Fruit fly (Drosophila melanogaster): ENCODE results near the gene eff.
A peak's percentile ranks its signal among the peaks of the same experiment; 100 is the strongest.

Gene eff

DNA sequence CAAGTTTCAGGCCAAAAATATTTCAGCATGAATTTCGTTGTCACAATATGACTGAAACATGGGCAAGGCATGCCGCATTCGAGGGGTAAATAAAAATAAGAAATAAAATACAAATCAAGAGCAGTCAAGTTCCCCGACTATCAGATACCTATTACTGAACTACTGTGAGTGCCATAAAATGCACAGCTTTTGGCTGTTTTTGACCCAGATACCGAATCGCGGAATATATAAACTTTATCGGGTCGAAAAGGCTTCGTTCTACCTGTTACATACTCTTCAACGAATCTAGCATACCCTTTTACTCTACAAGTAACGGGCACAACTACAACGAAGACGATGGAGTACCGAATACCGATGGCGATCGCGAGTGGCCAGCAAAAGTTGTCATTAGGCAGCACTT lies 34.3 kb downstream of the eff start (continued):
- TF ChIP-seq bbx (GFP tag; IDR thresholded peaks at IDR 0.05; ENCODE audit: partially characterized antibody), result peak; percentile 40; the same call in 1 of the 2 replicates
- peak; percentile 73 for TF ChIP-seq CG3847 (GFP tag; IDR thresholded peaks at IDR 0.05)
- peak; percentile 5 for TF ChIP-seq Mad (GFP tag; optimal IDR thresholded peaks at IDR 0.05)
- TF ChIP-seq CG6689 (GFP tag; IDR thresholded peaks at IDR 0.05), result peak; percentile 70
- peak; percentile 29 for TF ChIP-seq CG12155 (GFP tag; optimal IDR thresholded peaks at IDR 0.05)
- peak; percentile 52; the same call in 1 of the 2 replicates for TF ChIP-seq ato (GFP tag; IDR thresholded peaks at IDR 0.05; ENCODE audit: partially characterized antibody)
- TF ChIP-seq CG18599 (GFP tag; optimal IDR thresholded peaks at IDR 0.05), result peak; percentile 63
- peak; percentile 76 for TF ChIP-seq Ada2b (GFP tag; IDR thresholded peaks at IDR 0.05)
- no peak for TF ChIP-seq h (optimal IDR thresholded peaks at IDR 0.05)
- peak; percentile 27 for TF ChIP-seq CG10209 (GFP tag; optimal IDR thresholded peaks at IDR 0.05)
- no peak for TF ChIP-seq CG6254 (GFP tag; optimal IDR thresholded peaks at IDR 0.05)
- TF ChIP-seq CG13894 (tag; optimal IDR thresholded peaks at IDR 0.05), result no peak
- TF ChIP-seq luna (GFP tag; optimal IDR thresholded peaks at IDR 0.05), result no peak
- peak; percentile 53 for TF ChIP-seq CG13624 (GFP tag; optimal IDR thresholded peaks at IDR 0.05)
- peak; percentile 72 for TF ChIP-seq Aef1 (GFP tag; IDR thresholded peaks at IDR 0.05)
- peak; percentile 28 for TF ChIP-seq CrebB (tag; optimal IDR thresholded peaks at IDR 0.05)
- TF ChIP-seq Hmx (GFP tag; optimal IDR thresholded peaks at IDR 0.05), result no peak
- peak; percentile 54 for TF ChIP-seq CoRest (tag; optimal IDR thresholded peaks at IDR 0.05)
- TF ChIP-seq slbo (GFP tag; IDR thresholded peaks at IDR 0.05), result peak; percentile 83
- peak; percentile 73 for TF ChIP-seq CG11247 (GFP tag; IDR thresholded peaks at IDR 0.05)
- peak; percentile 32 for TF ChIP-seq CG8944 (GFP tag; optimal IDR thresholded peaks at IDR 0.05)
- TF ChIP-seq CG8388 (GFP tag; optimal IDR thresholded peaks at IDR 0.05), result peak; percentile 18
- TF ChIP-seq lov (optimal IDR thresholded peaks at IDR 0.05), result no peak
- no peak for TF ChIP-seq lov (GFP tag; IDR thresholded peaks at IDR 0.05)
- TF ChIP-seq gce (GFP tag; IDR thresholded peaks at IDR 0.05), result peak; percentile 59; the same call in 1 of the 3 replicates
- peak; percentile 60; the same call in 2 of the 4 replicates for TF ChIP-seq Dll (GFP tag; IDR thresholded peaks at IDR 0.05; ENCODE audit: partially characterized antibody)
- TF ChIP-seq Atf6 (GFP tag; IDR thresholded peaks at IDR 0.05), result peak; percentile 87
- TF ChIP-seq repo (GFP tag; optimal IDR thresholded peaks at IDR 0.05), result peak; percentile 56
- no peak for TF ChIP-seq gfzf (GFP tag; optimal IDR thresholded peaks at IDR 0.05)
- peak; percentile 23 for TF ChIP-seq tin (GFP tag; optimal IDR thresholded peaks at IDR 0.05)
- TF ChIP-seq ERR (GFP tag; optimal IDR thresholded peaks at IDR 0.05), result peak; percentile 8
- peak; percentile 54 for TF ChIP-seq Meics (GFP tag; optimal IDR thresholded peaks at IDR 0.05)
- TF ChIP-seq CG30431 (GFP tag; optimal IDR thresholded peaks at IDR 0.05), result peak; percentile 23
- TF ChIP-seq ems (GFP tag; optimal IDR thresholded peaks at IDR 0.05), result peak; percentile 41
- no peak for TF ChIP-seq ash1 (GFP tag; optimal IDR thresholded peaks at IDR 0.05)
- TF ChIP-seq zfh1 (GFP tag; IDR thresholded peaks at IDR 0.05), result peak; percentile 70; the same call in 2 of the 3 replicates
- TF ChIP-seq lola (GFP tag; optimal IDR thresholded peaks at IDR 0.05), result no peak
- peak; percentile 27 for TF ChIP-seq btn (GFP tag; optimal IDR thresholded peaks at IDR 0.05)
- no peak for TF ChIP-seq zf30C (GFP tag; optimal IDR thresholded peaks at IDR 0.05)
- TF ChIP-seq CG9215 (GFP tag; IDR thresholded peaks at IDR 0.05), result peak; percentile 52; the same call in 1 of the 2 replicates
- TF ChIP-seq Atf3 (GFP tag; optimal IDR thresholded peaks at IDR 0.05), result peak; percentile 19
- TF ChIP-seq CG6765 (GFP tag; optimal IDR thresholded peaks at IDR 0.05), result no peak
- peak; percentile 46 for TF ChIP-seq NK7.1 (GFP tag; optimal IDR thresholded peaks at IDR 0.05)
- TF ChIP-seq fd96Cb (tag; optimal IDR thresholded peaks at IDR 0.05), result peak; percentile 40
- peak; percentile 63 for TF ChIP-seq E2f1 (GFP tag; IDR thresholded peaks at IDR 0.05)
- no peak for TF ChIP-seq sqz (GFP tag; optimal IDR thresholded peaks at IDR 0.05)
- peak; percentile 64; the same call in 2 of the 3 replicates for TF ChIP-seq Mrtf (GFP tag; IDR thresholded peaks at IDR 0.05)
- peak; percentile 38 for TF ChIP-seq CG9817 (tag; optimal IDR thresholded peaks at IDR 0.05)
- TF ChIP-seq Stat92E (GFP tag; optimal IDR thresholded peaks at IDR 0.05), result no peak
- peak; percentile 63 for TF ChIP-seq seq (GFP tag; IDR thresholded peaks at IDR 0.05)
- TF ChIP-seq CG14014 (GFP tag; IDR thresholded peaks at IDR 0.05), result peak; percentile 84

Data from whole organism, embryonic.